Fruit fly (Drosophila melanogaster) whole organism, larva: ENCODE measurements around the gene Polr3H.

Experiments used
- noc ChIP-seq: fragments of 200-800 bp; sonication (Bioruptor generic); optimal IDR thresholded peaks from 3 replicates; lab custom pipeline; 2019; ENCODE audit warnings: missing biosample characterization, mild to moderate bottlenecking, missing genetic modification characterization, moderate library complexity

The Polr3H gene

dm6 chr3L:11695827-11696226, 47.3 kb downstream of the Polr3H start:
- no peak for TF ChIP-seq noc

dm6 chr3L:11696294-11697116, 47.9 kb downstream of the Polr3H start, which contains the start of gene Dph1:
Gene Dph1 (minus strand): TSS chr3L:11696963.
- TF ChIP-seq noc = peak; percentile 65

dm6 chr3L:11699163-11699562, 50.6 kb downstream of the Polr3H start, which contains the start of gene Dnai2:
Gene Dnai2 (minus strand): TSS chr3L:11699263.
- no peak for TF ChIP-seq noc
